Worm (Caenorhabditis elegans) whole organism, mixed stage, embryonic: ENCODE results near the gene mam-1.

Source experiments
- M03D4.4 ChIP-seq: sonication (generic microtip); optimal IDR thresholded peaks from 2 replicates; lab custom pipeline; 2017; ENCODE audit warnings: mild to moderate bottlenecking, missing genetic modification characterization, missing compliant biosample characterization
- blmp-1 ChIP-seq: fragments of 150-350 bp; optimal IDR thresholded peaks from 2 replicates; lab custom pipeline; 2014; ENCODE audit warnings: missing biosample characterization, missing genetic modification characterization
- ceh-39 ChIP-seq: fragments of 150-350 bp; optimal IDR thresholded peaks from 2 replicates; lab custom pipeline; 2014; ENCODE audit warnings: missing biosample characterization, missing genetic modification characterization
- ceh-83 ChIP-seq: fragments of 200-800 bp; sonication (Bioruptor generic); optimal IDR thresholded peaks from 2 replicates; lab custom pipeline; 2018; ENCODE audit warnings: mild to moderate bottlenecking, missing genetic modification characterization, missing compliant biosample characterization
- ces-1 ChIP-seq: fragments of 150-350 bp; optimal IDR thresholded peaks from 2 replicates; lab custom pipeline; 2014; ENCODE audit warnings: missing biosample characterization, missing genetic modification reagents, missing genetic modification characterization
- cnd-1 ChIP-seq: fragments of 200-800 bp; sonication (Bioruptor generic); optimal IDR thresholded peaks from 2 replicates; lab custom pipeline; 2018; ENCODE audit warnings: mild to moderate bottlenecking, missing genetic modification characterization, missing compliant biosample characterization
- mls-2 ChIP-seq: sonication (generic microtip); optimal IDR thresholded peaks from 2 replicates; lab custom pipeline; 2016; ENCODE audit warnings: mild to moderate bottlenecking, missing genetic modification characterization, moderate library complexity, missing compliant biosample characterization
- zip-8 ChIP-seq: fragments of 150-350 bp; optimal IDR thresholded peaks from 2 replicates; lab custom pipeline; 2014; ENCODE audit warnings: missing biosample characterization, missing genetic modification characterization
- ztf-11 ChIP-seq: fragments of 150-350 bp; optimal IDR thresholded peaks from 2 replicates; lab custom pipeline; 2014; ENCODE audit warnings: missing biosample characterization, missing genetic modification characterization

- TF ChIP-seq ceh-39 = peak; percentile 72
- TF ChIP-seq ztf-11 (tag; lab: Kevin White, UChicago) = no peak
- TF ChIP-seq M03D4.4 (tag; lab: Kevin White, UChicago) = no peak
- TF ChIP-seq ceh-83 (GFP tag; lab: Kevin White, UChicago) = no peak
- no peak for TF ChIP-seq blmp-1 (tag; lab: Kevin White, UChicago)
- TF ChIP-seq ces-1 (GFP tag; lab: Kevin White, UChicago) = peak; percentile 62
- no peak for TF ChIP-seq cnd-1
- no peak for TF ChIP-seq zip-8 (tag; lab: Kevin White, UChicago)
- TF ChIP-seq mls-2 = no peak
Measured at ce11 chrX:915510-915909, 27.3 kb upstream of the mam-1 start, which contains the start of gene sel-12.
